Worm (Caenorhabditis elegans): Measurements from ENCODE around the gene ifa-4.

Gene ifa-4

DNA sequence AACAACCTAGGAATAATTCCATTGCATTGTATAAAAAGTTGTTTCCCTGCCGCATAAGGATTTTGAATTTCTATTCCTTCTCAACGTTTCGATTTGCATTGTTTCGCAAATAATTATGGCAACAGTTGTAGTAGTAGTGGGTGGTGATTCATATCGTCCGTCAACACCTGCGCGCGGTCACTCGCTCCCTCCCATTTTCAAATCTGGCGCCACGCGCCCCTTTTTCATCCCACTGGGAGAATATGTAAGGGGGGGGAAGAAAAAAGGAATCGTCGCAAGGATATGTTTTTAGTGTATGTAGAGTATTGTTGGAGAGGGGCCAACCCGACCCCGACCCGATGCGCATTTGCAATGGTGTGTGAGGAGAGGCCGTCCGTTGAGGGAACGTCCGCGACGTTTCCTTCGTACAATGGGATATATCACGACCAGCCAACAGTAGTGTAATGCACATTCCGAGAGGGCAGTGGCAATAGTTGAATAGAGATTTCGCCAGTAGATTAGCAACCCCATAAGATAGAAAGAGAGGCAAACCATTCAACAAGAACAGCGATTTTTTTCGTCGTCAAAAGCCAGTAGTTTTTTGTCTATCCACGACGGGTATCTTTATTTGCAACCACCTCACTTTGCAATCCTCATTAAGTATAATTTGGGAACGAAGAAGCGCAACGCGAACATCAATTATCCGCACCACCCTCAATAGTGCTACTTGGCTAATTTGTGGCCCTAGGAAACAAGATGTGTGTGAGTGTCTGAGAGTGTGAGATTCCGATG is 45.3 kb upstream of the ifa-4 start:
- no peak for TF ChIP-seq nhr-11 (tag; optimal IDR thresholded peaks at IDR 0.05)
- TF ChIP-seq ceh-16 (tag; optimal IDR thresholded peaks at IDR 0.05): peak; percentile 15

DNA sequence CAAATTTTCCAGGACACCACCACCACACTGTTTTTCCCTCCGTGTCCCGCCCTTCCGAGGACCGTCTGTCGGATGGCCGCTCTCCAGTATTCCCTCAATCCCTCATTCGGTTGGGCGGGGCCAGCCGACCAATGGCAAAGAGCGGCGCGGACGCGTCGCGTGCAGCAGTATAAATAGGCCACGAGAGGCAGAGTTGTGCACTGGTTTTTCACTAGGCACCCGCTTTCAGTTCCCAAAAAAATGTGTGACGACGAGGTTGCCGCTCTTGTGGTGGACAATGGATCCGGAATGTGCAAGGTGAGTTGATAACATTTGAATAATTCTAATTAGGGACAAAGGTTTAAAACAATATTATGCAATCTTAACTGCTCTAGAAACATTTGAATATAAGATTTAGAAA is 44.6 kb upstream of the ifa-4 start, which contains the start of gene act-4:
Gene act-4, plus strand, starts transcription at position 200 of the 400 bp plus-strand sequence.
- TF ChIP-seq ceh-82 (tag; optimal IDR thresholded peaks at IDR 0.05) (peak; percentile 15), C34F6.9 (tag; optimal IDR thresholded peaks at IDR 0.05) (peak; percentile 41), crh-2 (tag; optimal IDR thresholded peaks at IDR 0.05) (no peak), sma-9 (GFP tag; optimal IDR thresholded peaks at IDR 0.05) (peak; percentile 54), sma-9 (tag; optimal IDR thresholded peaks at IDR 0.05) (no peak), nhr-25 (tag; optimal IDR thresholded peaks at IDR 0.05) (no peak), nhr-10 (tag; optimal IDR thresholded peaks at IDR 0.05) (no peak), Y55F3AM.14 (GFP tag; optimal IDR thresholded peaks at IDR 0.05) (no peak), elt-1 (tag; optimal IDR thresholded peaks at IDR 0.05) (no peak), sma-3 (GFP tag; optimal IDR thresholded peaks at IDR 0.05) (peak; percentile 33), nhr-129 (tag; optimal IDR thresholded peaks at IDR 0.05) (peak; percentile 52), ztf-1 (GFP tag; conservative IDR thresholded peaks at IDR 0.05) (no peak), fos-1 (tag; optimal IDR thresholded peaks at IDR 0.05) (no peak), gmeb-1 (tag; optimal IDR thresholded peaks at IDR 0.05) (no peak), peb-1 (tag; optimal IDR thresholded peaks at IDR 0.05) (no peak), sem-4 (tag; optimal IDR thresholded peaks at IDR 0.05) (peak; percentile 48), aly-2 (tag; optimal IDR thresholded peaks at IDR 0.05) (no peak), nhr-21 (tag; optimal IDR thresholded peaks at IDR 0.05) (no peak), unc-55 (GFP tag; optimal IDR thresholded peaks at IDR 0.05) (peak; percentile 43), mab-5 (tag; optimal IDR thresholded peaks at IDR 0.05) (peak; percentile 20), ZK546.5 (tag; optimal IDR thresholded peaks at IDR 0.05) (no peak), F13H6.1 (tag; optimal IDR thresholded peaks at IDR 0.05) (peak; percentile 78), ztf-4 (tag; optimal IDR thresholded peaks at IDR 0.05) (no peak), dmd-4 (tag; optimal IDR thresholded peaks at IDR 0.05) (no peak), alr-1 (tag; optimal IDR thresholded peaks at IDR 0.05) (no peak), skn-1 (tag; optimal IDR thresholded peaks at IDR 0.05) (no peak), blmp-1 (tag; optimal IDR thresholded peaks at IDR 0.05; ENCODE audit: insufficient read depth) (no peak), lin-13 (GFP tag; optimal IDR thresholded peaks at IDR 0.05) (peak; percentile 26), unc-39 (tag; optimal IDR thresholded peaks at IDR 0.05) (no peak), mdl-1 (tag; optimal IDR thresholded peaks at IDR 0.05) (peak; percentile 26 to 58), lin-11 (tag; optimal IDR thresholded peaks at IDR 0.05) (no peak), zag-1 (tag; optimal IDR thresholded peaks at IDR 0.05) (peak; percentile 33), ztf-11 (tag; optimal IDR thresholded peaks at IDR 0.05) (no peak), nhr-6 (tag; optimal IDR thresholded peaks at IDR 0.05) (no peak), unc-62 (GFP tag; optimal IDR thresholded peaks at IDR 0.05) (no peak), nhr-11 (tag; optimal IDR thresholded peaks at IDR 0.05) (no peak), snpc-4 (tag; optimal IDR thresholded peaks at IDR 0.05) (no peak), nhr-237 (tag; optimal IDR thresholded peaks at IDR 0.05) (no peak), elt-3 (tag; optimal IDR thresholded peaks at IDR 0.05) (no peak), ceh-16 (tag; optimal IDR thresholded peaks at IDR 0.05) (peak; percentile 21), nhr-77 (tag; optimal IDR thresholded peaks at IDR 0.05) (no peak), R02D3.7 (tag; optimal IDR thresholded peaks at IDR 0.05) (no peak), nhr-23 (tag; optimal IDR thresholded peaks at IDR 0.05) (no peak), egl-27 (tag; optimal IDR thresholded peaks at IDR 0.05) (no peak), lsy-2 (tag; optimal IDR thresholded peaks at IDR 0.05) (peak; percentile 15 to 59), mbf-1 (tag; optimal IDR thresholded peaks at IDR 0.05) (no peak), lin-39 (tag; optimal IDR thresholded peaks at IDR 0.05) (no peak), nhr-12 (tag; optimal IDR thresholded peaks at IDR 0.05) (no peak), ama-1 (optimal IDR thresholded peaks at IDR 0.05) (peak; percentile 96)
